Fruit fly (Drosophila melanogaster) whole organism, embryonic: ENCODE results near the gene CG16710.

Source experiments
- Atf3 ChIP-seq: fragments of 200-800 bp; sonication (Bioruptor generic); optimal IDR thresholded peaks from 3 replicates; lab custom pipeline; 2016; ENCODE audit warnings: missing biosample characterization, missing genetic modification characterization
- CG10267 ChIP-seq: fragments of 200-800 bp; sonication (Bioruptor generic); optimal IDR thresholded peaks from 2 replicates; lab custom pipeline; 2018; ENCODE audit warnings: missing biosample characterization, mild to moderate bottlenecking, missing genetic modification characterization, moderate library complexity
- CG12155 ChIP-seq: fragments of 200-800 bp; sonication (Bioruptor generic); optimal IDR thresholded peaks from 3 replicates; lab custom pipeline; 2016; ENCODE audit warnings: missing biosample characterization, missing genetic modification characterization
- CG12391 ChIP-seq: fragments of 200-800 bp; sonication (Bioruptor generic); optimal IDR thresholded peaks from 3 replicates; lab custom pipeline; 2018; ENCODE audit warnings: missing biosample characterization, mild to moderate bottlenecking, missing genetic modification characterization, moderate library complexity
- CG12942 ChIP-seq: fragments of 200-800 bp; sonication (Bioruptor generic); optimal IDR thresholded peaks from 3 replicates; lab custom pipeline; 2016; ENCODE audit warnings: missing biosample characterization, missing genetic modification characterization
- CG13296 ChIP-seq: fragments of 200-800 bp; sonication (Bioruptor generic); optimal IDR thresholded peaks from 3 replicates; lab custom pipeline; 2018; ENCODE audit warnings: missing biosample characterization, mild to moderate bottlenecking, missing genetic modification characterization
- CG14965 ChIP-seq: fragments of 200-800 bp; sonication (Bioruptor generic); optimal IDR thresholded peaks from 2 replicates; lab custom pipeline; 2016; ENCODE audit warnings: missing biosample characterization, missing genetic modification characterization, borderline replicate concordance
- CG16779 ChIP-seq: fragments of 200-800 bp; sonication (Bioruptor generic); IDR thresholded peaks from 2 replicates; pipeline ENCODE4 v1.3.6; 2022; ENCODE audit warnings: missing biosample characterization, missing genetic modification characterization
- CG17328 ChIP-seq: fragments of 200-800 bp; sonication (Bioruptor generic); IDR thresholded peaks from 2 replicates; pipeline ENCODE4 v1.3.6; 2022; ENCODE audit warnings: missing biosample characterization, missing genetic modification characterization
- CG31388 ChIP-seq: fragments of 200-800 bp; sonication (Bioruptor generic); optimal IDR thresholded peaks from 2 replicates; lab custom pipeline; 2016; ENCODE audit warnings: missing biosample characterization, missing genetic modification characterization
- CG43689 ChIP-seq: fragments of 200-800 bp; sonication (Bioruptor generic); IDR thresholded peaks from 2 replicates; pipeline ENCODE4 v1.3.6; 2022; ENCODE audit warnings: missing biosample characterization, missing genetic modification characterization
- CG6175 ChIP-seq: fragments of 200-800 bp; sonication (Bioruptor generic); IDR thresholded peaks from 3 replicates; pipeline ENCODE4 v1.3.6; 2022; ENCODE audit warnings: missing biosample characterization, missing genetic modification characterization
- CG7556 ChIP-seq: fragments of 200-800 bp; sonication (Bioruptor generic); optimal IDR thresholded peaks from 2 replicates; lab custom pipeline; 2017; ENCODE audit warnings: missing biosample characterization, mild to moderate bottlenecking, missing genetic modification characterization
- CG7963 ChIP-seq: fragments of 200-800 bp; sonication (Bioruptor generic); IDR thresholded peaks from 3 replicates; pipeline ENCODE4 v1.3.6; 2022; ENCODE audit warnings: missing biosample characterization, missing genetic modification characterization; ENCODE audit not compliant: partially characterized antibody
- CG7987 ChIP-seq: fragments of 200-800 bp; sonication (Bioruptor generic); optimal IDR thresholded peaks from 2 replicates; lab custom pipeline; 2018; ENCODE audit warnings: missing biosample characterization, mild to moderate bottlenecking, missing genetic modification characterization, moderate library complexity
- CG8281 ChIP-seq: fragments of 200-800 bp; sonication (Bioruptor generic); optimal IDR thresholded peaks from 2 replicates; lab custom pipeline; 2018; ENCODE audit warnings: missing biosample characterization, mild to moderate bottlenecking, missing genetic modification characterization, moderate library complexity
- Gsc ChIP-seq: fragments of 200-800 bp; sonication (Bioruptor generic); IDR thresholded peaks from 2 replicates; pipeline ENCODE4 v1.3.6; 2022; ENCODE audit warnings: missing biosample characterization, missing genetic modification characterization
- Hand ChIP-seq: fragments of 200-800 bp; sonication (Bioruptor generic); optimal IDR thresholded peaks from 2 replicates; lab custom pipeline; 2017; ENCODE audit warnings: mild to moderate bottlenecking, missing biosample characterization, missing genetic modification reagents, missing genetic modification characterization
- HmgD ChIP-seq: fragments of 200-800 bp; sonication (Bioruptor generic); optimal IDR thresholded peaks from 3 replicates; lab custom pipeline; 2016; ENCODE audit warnings: missing biosample characterization, missing genetic modification characterization
- Hr39 ChIP-seq: fragments of >200 bp; optimal IDR thresholded peaks from 2 replicates; lab custom pipeline; 2017
- Med ChIP-seq: fragments of 200-800 bp; sonication (Bioruptor generic); peaks from one replicate; lab custom pipeline; 2016; ENCODE audit warnings: missing biosample characterization, missing genetic modification characterization, mild to moderate bottlenecking, inconsistent platforms, moderate library complexity
- Rfx ChIP-seq: fragments of 200-800 bp; sonication (Bioruptor generic); IDR thresholded peaks from 2 replicates; pipeline ENCODE4 v1.3.6; 2022; ENCODE audit warnings: missing biosample characterization, missing genetic modification characterization
- Ssrp ChIP-seq: fragments of 200-800 bp; sonication (Bioruptor generic); optimal IDR thresholded peaks from 2 replicates; lab custom pipeline; 2018; ENCODE audit warnings: missing biosample characterization, mild to moderate bottlenecking, missing genetic modification characterization, moderate library complexity
- Taf1 ChIP-seq: fragments of 200-800 bp; sonication (Bioruptor generic); IDR thresholded peaks from 2 replicates; pipeline ENCODE4 v1.3.6; 2022; ENCODE audit warnings: missing biosample characterization, missing genetic modification characterization
- Xrp1 ChIP-seq: fragments of 200-800 bp; sonication (Bioruptor generic); IDR thresholded peaks from 2 replicates; pipeline ENCODE4 v1.3.6; 2022; ENCODE audit warnings: missing biosample characterization, missing genetic modification characterization
- al ChIP-seq: fragments of 200-800 bp; sonication (Bioruptor generic); IDR thresholded peaks from 2 replicates; pipeline ENCODE4 v1.3.6; 2022; ENCODE audit warnings: missing biosample characterization, missing genetic modification characterization
- chinmo ChIP-seq: fragments of 200-800 bp; sonication (Bioruptor generic); IDR thresholded peaks from 4 replicates; pipeline ENCODE4 v1.3.6; 2022; ENCODE audit warnings: missing biosample characterization, missing genetic modification characterization; ENCODE audit not compliant: partially characterized antibody
- chm ChIP-seq: fragments of 200-800 bp; sonication (Bioruptor generic); IDR thresholded peaks from 2 replicates; pipeline ENCODE4 v1.3.6; 2022; ENCODE audit warnings: missing biosample characterization, missing genetic modification characterization
- dysf ChIP-seq: fragments of 200-800 bp; sonication (Bioruptor generic); IDR thresholded peaks from 3 replicates; pipeline ENCODE4 v1.3.6; 2022; ENCODE audit warnings: missing biosample characterization, missing genetic modification characterization
- eyg ChIP-seq: fragments of 200-800 bp; sonication (Bioruptor generic); optimal IDR thresholded peaks from 3 replicates; lab custom pipeline; 2016; ENCODE audit warnings: missing biosample characterization, missing genetic modification characterization
- ftz-f1 ChIP-seq: fragments of 200-800 bp; sonication (Bioruptor generic); optimal IDR thresholded peaks from 2 replicates; lab custom pipeline; 2016; ENCODE audit warnings: missing biosample characterization, missing genetic modification characterization
- gem ChIP-seq: fragments of 200-800 bp; sonication (Bioruptor generic); optimal IDR thresholded peaks from 2 replicates; lab custom pipeline; 2019; ENCODE audit warnings: missing biosample characterization, mild to moderate bottlenecking, missing genetic modification characterization, moderate library complexity
- ham ChIP-seq: fragments of 200-800 bp; sonication (Bioruptor generic); IDR thresholded peaks from 2 replicates; pipeline ENCODE4 v1.3.6; 2022; ENCODE audit warnings: missing biosample characterization, missing genetic modification characterization
- ind ChIP-seq: fragments of 200-800 bp; sonication (Bioruptor generic); optimal IDR thresholded peaks from 3 replicates; lab custom pipeline; 2016; ENCODE audit warnings: missing biosample characterization, missing genetic modification characterization
- inv ChIP-seq: fragments of 200-800 bp; sonication (Bioruptor generic); IDR thresholded peaks from 2 replicates; pipeline ENCODE4 v1.3.6; 2022; ENCODE audit warnings: missing biosample characterization, missing genetic modification characterization; ENCODE audit not compliant: partially characterized antibody
- ken ChIP-seq: fragments of 200-800 bp; sonication (Bioruptor generic); IDR thresholded peaks from 3 replicates; pipeline ENCODE4 v1.3.6; 2022; ENCODE audit warnings: missing biosample characterization, missing genetic modification characterization
- lov ChIP-seq, 2 experiments: fragments of 200-800 bp in 1 of 2; fragments of >200 bp in 1 of 2; sonication (Bioruptor generic) in 1 of 2; IDR thresholded peaks in 1 of 2; optimal IDR thresholded peaks in 1 of 2; 2 replicates in 1 of 2; 3 replicates in 1 of 2; pipeline versions ENCODE4 v1.3.6 to Lab custom; 2017 to 2022; ENCODE audit warnings: missing biosample characterization in 1 of 2, missing genetic modification characterization in 1 of 2
- pan ChIP-seq, 4 experiments: fragments of >200 bp in 3 of 4; fragments of 200-800 bp in 1 of 4; sonication (Bioruptor generic) in 1 of 4; optimal IDR thresholded peaks in 3 of 4; IDR thresholded peaks in 1 of 4; 2 replicates each; pipeline versions ENCODE4 v1.3.6 to Lab custom; 2017 to 2022; ENCODE audit warnings: missing biosample characterization in 2 of 4, missing genetic modification characterization in 2 of 4, mixed read lengths in 1 of 4
- pita ChIP-seq: fragments of 200-800 bp; sonication (Bioruptor generic); optimal IDR thresholded peaks from 2 replicates; lab custom pipeline; 2017; ENCODE audit warnings: missing biosample characterization, mild to moderate bottlenecking, missing genetic modification characterization
- pnt ChIP-seq: fragments of 200-800 bp; sonication (Bioruptor generic); optimal IDR thresholded peaks from 3 replicates; lab custom pipeline; 2016; ENCODE audit warnings: missing biosample characterization, missing genetic modification characterization
- psq ChIP-seq: fragments of 200-800 bp; sonication (Bioruptor generic); optimal IDR thresholded peaks from 2 replicates; lab custom pipeline; 2017; ENCODE audit warnings: missing biosample characterization, missing genetic modification characterization
- rib ChIP-seq: fragments of 200-800 bp; sonication (Bioruptor generic); IDR thresholded peaks from 2 replicates; pipeline ENCODE4 v1.3.6; 2022; ENCODE audit warnings: missing biosample characterization, missing genetic modification characterization
- sc ChIP-seq, 3 experiments: fragments of >200 bp in 2 of 3; fragments of 200-800 bp in 1 of 3; sonication (Bioruptor generic) in 1 of 3; optimal IDR thresholded peaks; 2 replicates in 2 of 3; 3 replicates in 1 of 3; lab custom pipeline; 2017; ENCODE audit warnings: mild to moderate bottlenecking in 1 of 3, missing biosample characterization in 1 of 3, missing genetic modification characterization in 1 of 3, missing genetic modification reagents in 1 of 3
- sens-2 ChIP-seq: fragments of 200-800 bp; sonication (Bioruptor generic); IDR thresholded peaks from 2 replicates; pipeline ENCODE4 v1.3.6; 2022; ENCODE audit warnings: missing biosample characterization, missing genetic modification characterization
- sna ChIP-seq: fragments of 200-800 bp; sonication (Bioruptor generic); IDR thresholded peaks from 2 replicates; pipeline ENCODE4 v1.3.6; 2022; ENCODE audit warnings: missing biosample characterization, missing genetic modification characterization; ENCODE audit not compliant: partially characterized antibody
- tx ChIP-seq: fragments of 200-800 bp; sonication (Bioruptor generic); optimal IDR thresholded peaks from 2 replicates; lab custom pipeline; 2016; ENCODE audit warnings: missing biosample characterization, missing genetic modification characterization
- unpg ChIP-seq: fragments of 200-800 bp; sonication (Bioruptor generic); optimal IDR thresholded peaks from 3 replicates; lab custom pipeline; 2018; ENCODE audit warnings: missing biosample characterization, mild to moderate bottlenecking, missing genetic modification characterization, moderate library complexity

Gene CG16710

DNA sequence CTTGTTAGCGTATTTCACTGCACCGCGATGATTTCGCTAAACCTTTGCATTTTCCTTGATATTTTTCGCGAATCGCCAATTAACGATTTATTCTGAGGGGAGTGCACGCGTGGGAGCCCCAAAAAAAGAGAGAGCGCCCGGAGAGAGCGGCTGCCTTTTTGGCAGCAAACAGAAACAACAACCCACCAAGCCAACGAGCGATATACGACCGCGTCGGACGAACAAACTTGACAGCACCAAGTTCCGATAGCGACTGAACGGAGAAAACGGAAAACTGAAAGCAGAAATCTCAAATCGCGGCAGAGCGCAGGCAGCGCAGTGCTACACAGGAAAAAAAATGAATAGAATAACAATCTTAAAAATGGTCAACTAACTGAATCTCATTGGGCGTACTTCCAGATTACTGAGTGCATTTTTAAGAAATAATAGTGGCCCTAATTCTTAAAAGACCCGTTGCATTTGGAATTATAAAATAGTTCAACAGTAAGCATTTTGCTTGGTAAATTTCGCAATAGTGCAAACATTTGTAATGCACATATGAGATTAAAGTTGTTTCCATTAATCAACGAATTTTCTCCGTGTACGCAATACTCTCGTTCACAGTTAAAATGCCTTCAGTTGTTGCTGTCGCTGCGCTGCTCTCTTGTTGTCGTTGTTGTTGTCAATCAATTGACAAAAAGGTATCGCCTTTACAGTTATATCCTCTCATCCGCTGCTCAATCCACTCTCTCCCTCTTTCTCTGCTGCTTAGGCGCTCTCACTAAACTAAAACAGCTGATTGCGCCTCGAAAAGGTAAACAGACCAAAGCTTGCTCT is 12.7 kb upstream of the CG16710 start, which contains the start of gene CG31145 (continued):
- peak; percentile 98 for TF ChIP-seq CG17328 (GFP tag; lab: Robert Waterston, UW)
- TF ChIP-seq inv (GFP tag; lab: Robert Waterston, UW): no peak
- peak; percentile 99 for TF ChIP-seq al (GFP tag; lab: Robert Waterston, UW)
- peak; percentile 95 for TF ChIP-seq chm
- TF ChIP-seq sc (optimal IDR thresholded peaks at IDR 0.05; lab: Kevin White, UChicago): no peak
- peak; percentile 99 for TF ChIP-seq sc (GFP tag; optimal IDR thresholded peaks at IDR 0.05; lab: Kevin White, UChicago)
- TF ChIP-seq chinmo (GFP tag; lab: Robert Waterston, UW): peak; percentile 89; the same call in 2 of the 4 replicates
- no peak for TF ChIP-seq sna (GFP tag; lab: Robert Waterston, UW)
- TF ChIP-seq CG7963: 0 out of 3 replicates have a peak, but pooled peaks have one; percentile 47
- peak; percentile 99 for TF ChIP-seq CG13296 (GFP tag; lab: Kevin White, UChicago)
- TF ChIP-seq Atf3: peak; percentile 99
- TF ChIP-seq unpg (GFP tag; lab: Kevin White, UChicago): peak; percentile 99
- peak; percentile 99 for TF ChIP-seq Hand
- peak; percentile 95 for TF ChIP-seq sens-2 (GFP tag; lab: Robert Waterston, UW)
- TF ChIP-seq lov (optimal IDR thresholded peaks at IDR 0.05; lab: Kevin White, UChicago): no peak
- TF ChIP-seq lov (GFP tag; IDR thresholded peaks at IDR 0.05; lab: Robert Waterston, UW): peak; percentile 94
- peak; percentile 99 for TF ChIP-seq ken (GFP tag; lab: Robert Waterston, UW)
- no peak for TF ChIP-seq pan (optimal IDR thresholded peaks at IDR 0.05; lab: Kevin White, UChicago)
- TF ChIP-seq pan (GFP tag; optimal IDR thresholded peaks at IDR 0.05 in 1 of 2, IDR thresholded peaks at IDR 0.05 in 1 of 2): peak in 1 of 2 experiments; percentile 99
- no peak for TF ChIP-seq pita (GFP tag; lab: Kevin White, UChicago)
- TF ChIP-seq Med: peak; percentile 100
- peak; percentile 100 for TF ChIP-seq CG7556 (GFP tag; lab: Kevin White, UChicago)
- no peak for TF ChIP-seq Gsc
- TF ChIP-seq Rfx: peak; percentile 99
- TF ChIP-seq CG6175 (GFP tag; lab: Robert Waterston, UW): peak; percentile 98
- peak; percentile 98 for TF ChIP-seq CG31388
- TF ChIP-seq Ssrp (tag; lab: Kevin White, UChicago): peak; percentile 100
- TF ChIP-seq pnt (GFP tag; lab: Kevin White, UChicago): peak; percentile 99
- TF ChIP-seq CG16779 (GFP tag; lab: Robert Waterston, UW): peak; percentile 96
- TF ChIP-seq ind (GFP tag; lab: Kevin White, UChicago): peak; percentile 100
- peak; percentile 99 for TF ChIP-seq CG12942 (GFP tag; lab: Kevin White, UChicago)
- TF ChIP-seq CG10267: peak; percentile 96
- TF ChIP-seq ftz-f1: peak; percentile 90
- TF ChIP-seq dysf (GFP tag; lab: Robert Waterston, UW): peak; percentile 100
- TF ChIP-seq CG8281: peak; percentile 95
- peak; percentile 97 for TF ChIP-seq Taf1 (GFP tag; lab: Robert Waterston, UW)
- peak; percentile 99 for TF ChIP-seq tx (GFP tag; lab: Kevin White, UChicago)
- peak; percentile 100 for TF ChIP-seq CG12391 (tag; lab: Kevin White, UChicago)
- TF ChIP-seq rib: peak; percentile 97
- no peak for TF ChIP-seq Hr39 (lab: Kevin White, UChicago)
- peak; percentile 97 for TF ChIP-seq CG7987
- peak; percentile 99 for TF ChIP-seq ham
- peak; percentile 99 for TF ChIP-seq Xrp1 (GFP tag; lab: Robert Waterston, UW)
- TF ChIP-seq gem (tag; lab: Kevin White, UChicago): peak; percentile 100
- peak; percentile 99 for TF ChIP-seq CG12155
- peak; percentile 92 for TF ChIP-seq CG14965 (GFP tag; lab: Kevin White, UChicago)
- TF ChIP-seq psq (GFP tag; lab: Kevin White, UChicago): peak; percentile 97
- peak; percentile 99 for TF ChIP-seq HmgD (GFP tag; lab: Kevin White, UChicago)
- peak; percentile 96 for TF ChIP-seq CG43689 (GFP tag; lab: Robert Waterston, UW)
- TF ChIP-seq eyg (GFP tag; lab: Kevin White, UChicago): peak; percentile 99
